Worm (Caenorhabditis elegans): Measurements from ENCODE around the gene F32D8.12.

The F32D8.12 gene

DNA sequence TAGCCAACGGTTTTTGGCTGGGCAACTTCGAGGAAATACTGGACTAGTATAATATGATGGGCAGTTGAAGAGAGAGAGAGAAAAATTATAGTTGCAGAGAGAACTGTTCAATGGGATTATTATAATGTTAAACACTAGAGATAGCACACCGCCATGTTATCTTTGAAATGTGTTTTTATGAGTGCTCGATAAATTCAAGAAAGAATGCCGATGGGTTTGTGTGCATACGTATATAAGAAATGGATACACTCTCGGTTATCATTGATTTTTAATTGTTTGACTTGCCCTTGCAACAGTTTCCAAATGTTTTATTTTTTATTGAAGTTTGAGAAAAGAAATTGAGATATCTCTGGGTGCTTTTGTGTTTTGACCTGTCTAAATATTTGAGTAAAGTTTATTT, 45.9 kb upstream of the F32D8.12 start, which contains the start of gene F17C11.12:
Gene F17C11.12, minus strand, starts transcription at position 240 of the 400 bp plus-strand sequence.
- no peak for TF ChIP-seq nhr-11 (tag; optimal IDR thresholded peaks at IDR 0.05)
- peak; percentile 73 for TF ChIP-seq fos-1 (tag; optimal IDR thresholded peaks at IDR 0.05)
- peak; percentile 71 for TF ChIP-seq sma-9 (GFP tag; optimal IDR thresholded peaks at IDR 0.05)
- no peak for TF ChIP-seq sma-9 (tag; optimal IDR thresholded peaks at IDR 0.05)
- TF ChIP-seq crh-2 (tag; optimal IDR thresholded peaks at IDR 0.05), result peak; percentile 40
- TF ChIP-seq lin-13 (GFP tag; optimal IDR thresholded peaks at IDR 0.05), result no peak
- TF ChIP-seq F13H6.1 (tag; optimal IDR thresholded peaks at IDR 0.05), result peak; percentile 13
- no peak for TF ChIP-seq nhr-12 (tag; optimal IDR thresholded peaks at IDR 0.05)
- TF ChIP-seq peb-1 (tag; optimal IDR thresholded peaks at IDR 0.05), result no peak

DNA sequence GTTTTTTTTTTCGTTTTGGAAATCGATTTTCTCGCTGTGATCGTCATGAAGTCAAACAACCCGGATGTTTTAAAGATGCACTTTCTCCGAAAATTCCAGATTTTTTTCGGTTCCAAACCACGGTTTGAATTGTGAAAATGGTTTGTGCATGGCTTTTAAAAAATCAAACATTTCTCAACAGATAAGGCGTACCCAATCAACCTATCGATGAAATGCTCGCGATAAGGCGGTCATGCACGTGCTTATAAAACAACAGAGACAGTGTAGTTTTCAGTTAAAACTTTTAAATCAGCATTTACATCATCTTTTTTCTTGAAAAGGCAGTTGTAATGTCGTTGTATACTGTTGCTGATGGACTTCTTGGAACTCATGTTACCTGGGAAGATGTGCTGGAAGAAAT, 41.6 kb upstream of the F32D8.12 start, which contains the start of gene F58B4.5:
Gene F58B4.5, plus strand, starts transcription at position 283 of the 400 bp plus-strand sequence.
- TF ChIP-seq crh-2 (tag; optimal IDR thresholded peaks at IDR 0.05) (peak; percentile 54), elt-1 (tag; optimal IDR thresholded peaks at IDR 0.05) (no peak), sem-4 (tag; optimal IDR thresholded peaks at IDR 0.05) (no peak), ceh-82 (tag; optimal IDR thresholded peaks at IDR 0.05) (no peak), nhr-77 (tag; optimal IDR thresholded peaks at IDR 0.05) (no peak), sma-9 (GFP tag; optimal IDR thresholded peaks at IDR 0.05) (peak; percentile 71), sma-9 (tag; optimal IDR thresholded peaks at IDR 0.05) (no peak), unc-55 (GFP tag; optimal IDR thresholded peaks at IDR 0.05) (no peak), ztf-11 (tag; optimal IDR thresholded peaks at IDR 0.05) (no peak), gmeb-1 (tag; optimal IDR thresholded peaks at IDR 0.05) (no peak), ztf-4 (tag; optimal IDR thresholded peaks at IDR 0.05) (no peak), nhr-25 (tag; optimal IDR thresholded peaks at IDR 0.05) (no peak), nhr-21 (tag; optimal IDR thresholded peaks at IDR 0.05) (no peak), fos-1 (tag; optimal IDR thresholded peaks at IDR 0.05) (peak; percentile 43), skn-1 (tag; optimal IDR thresholded peaks at IDR 0.05) (no peak), zag-1 (tag; optimal IDR thresholded peaks at IDR 0.05) (no peak), nhr-129 (tag; optimal IDR thresholded peaks at IDR 0.05) (no peak), ZK546.5 (tag; optimal IDR thresholded peaks at IDR 0.05) (no peak), mdl-1 (tag; optimal IDR thresholded peaks at IDR 0.05) (no peak)

DNA sequence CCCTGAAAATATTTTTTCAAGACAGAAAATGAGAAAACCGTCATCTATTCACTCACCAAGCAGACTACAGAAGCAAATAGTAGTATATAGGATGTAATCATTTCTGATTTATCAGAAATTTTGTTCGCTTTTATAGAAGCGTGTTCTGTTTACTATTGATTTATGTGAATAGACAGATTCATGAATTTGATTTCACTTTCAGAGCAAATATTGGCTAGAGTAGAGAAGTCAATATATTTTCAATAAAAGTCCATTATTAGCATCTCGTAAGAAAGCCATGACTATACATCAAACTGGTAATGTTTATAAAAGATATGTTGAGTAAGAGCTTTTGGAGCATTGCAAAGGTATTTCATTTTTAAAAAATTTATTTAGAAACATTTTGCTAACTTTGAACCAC, 40.4 kb upstream of the F32D8.12 start, which contains the start of gene scvp-1:
Gene scvp-1, minus strand, starts transcription at position 101 of the 400 bp plus-strand sequence.
- TF ChIP-seq snpc-4 (tag; optimal IDR thresholded peaks at IDR 0.05), result no peak
- TF ChIP-seq aly-2 (tag; optimal IDR thresholded peaks at IDR 0.05), result no peak
- no peak for TF ChIP-seq ztf-1 (GFP tag; conservative IDR thresholded peaks at IDR 0.05)
- TF ChIP-seq mbf-1 (tag; optimal IDR thresholded peaks at IDR 0.05), result no peak
- TF ChIP-seq dmd-4 (tag; optimal IDR thresholded peaks at IDR 0.05), result no peak
- TF ChIP-seq F13H6.1 (tag; optimal IDR thresholded peaks at IDR 0.05), result no peak
- TF ChIP-seq nhr-23 (tag; optimal IDR thresholded peaks at IDR 0.05), result no peak
- no peak for TF ChIP-seq lin-11 (tag; optimal IDR thresholded peaks at IDR 0.05)
- no peak for TF ChIP-seq lsy-2 (tag; optimal IDR thresholded peaks at IDR 0.05)
- no peak for TF ChIP-seq sma-9 (GFP tag; optimal IDR thresholded peaks at IDR 0.05)
- TF ChIP-seq sma-9 (tag; optimal IDR thresholded peaks at IDR 0.05), result no peak
- TF ChIP-seq C34F6.9 (tag; optimal IDR thresholded peaks at IDR 0.05), result no peak
- no peak for TF ChIP-seq nhr-129 (tag; optimal IDR thresholded peaks at IDR 0.05)
- no peak for TF ChIP-seq ama-1 (optimal IDR thresholded peaks at IDR 0.05)

DNA sequence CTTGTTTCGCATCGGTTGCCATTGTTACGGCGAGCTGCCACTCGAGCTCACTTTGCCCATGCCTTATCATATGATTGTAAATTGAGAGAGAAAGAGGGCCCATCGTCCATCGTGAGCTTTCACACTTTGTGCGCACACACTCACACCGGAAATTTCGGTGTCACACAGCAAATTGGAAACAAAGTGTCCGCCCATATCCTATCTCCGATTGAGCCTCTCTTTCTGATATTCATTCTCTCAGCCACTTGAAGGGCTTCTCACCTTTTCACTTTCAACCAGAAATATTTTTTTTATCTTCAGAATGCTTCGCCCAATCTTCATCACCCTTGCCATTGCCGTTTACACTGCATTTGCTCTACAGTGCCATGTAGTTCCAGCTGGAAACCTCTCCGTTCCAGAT, 38.7 kb upstream of the F32D8.12 start, which contains the start of gene F58B4.3:
Gene F58B4.3, plus strand, starts transcription at position 301 of the 400 bp plus-strand sequence.
- no peak for TF ChIP-seq nhr-25 (tag; optimal IDR thresholded peaks at IDR 0.05)
- TF ChIP-seq lin-11 (tag; optimal IDR thresholded peaks at IDR 0.05), result peak; percentile 39

DNA sequence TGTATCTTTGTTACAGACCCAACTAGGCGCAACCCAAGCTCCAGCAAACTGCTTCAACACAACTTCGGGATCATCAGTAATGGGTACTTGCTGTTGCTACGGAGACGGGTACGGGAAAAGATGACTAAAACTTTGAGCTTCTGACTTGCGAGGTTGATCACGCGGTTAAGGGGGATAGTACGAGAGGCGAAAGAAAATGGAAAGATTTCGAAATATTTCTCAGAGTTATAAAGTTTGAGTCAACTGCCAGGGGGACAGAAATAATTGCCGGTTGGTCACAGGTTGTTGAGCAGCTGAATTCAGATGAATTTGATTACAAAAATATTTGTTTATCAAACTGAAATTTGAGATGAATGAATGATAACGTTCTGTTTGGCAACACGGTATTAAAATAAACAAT, 34.8 kb upstream of the F32D8.12 start:
- no peak for TF ChIP-seq R02D3.7 (tag; optimal IDR thresholded peaks at IDR 0.05)
- peak; percentile 35 for TF ChIP-seq lin-11 (tag; optimal IDR thresholded peaks at IDR 0.05)

DNA sequence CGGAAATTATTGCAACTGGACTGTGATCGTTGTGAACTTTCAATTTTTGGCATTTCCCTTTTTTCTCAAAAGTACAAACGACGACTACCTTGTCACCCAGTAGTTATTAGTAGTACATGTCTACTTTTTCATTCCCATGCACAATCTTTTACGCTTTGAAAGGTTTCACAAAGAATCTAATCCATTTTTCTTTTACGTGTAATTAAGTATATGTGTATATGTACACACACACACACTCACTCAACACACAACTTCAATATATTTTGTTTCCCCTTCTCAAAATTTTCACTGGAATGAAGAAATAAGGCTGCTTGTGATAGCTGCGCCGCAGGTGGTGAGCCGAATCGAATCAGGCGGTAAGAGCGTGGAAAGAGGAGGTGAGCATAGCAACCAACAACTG, 33.9 kb upstream of the F32D8.12 start, which contains the start of gene F58B4.6:
Gene F58B4.6, plus strand, starts transcription at position 301 of the 400 bp plus-strand sequence.
- TF ChIP-seq C34F6.9 (tag; optimal IDR thresholded peaks at IDR 0.05) (no peak), lin-11 (tag; optimal IDR thresholded peaks at IDR 0.05) (peak; percentile 12)
